Fruit fly (Drosophila melanogaster) whole organism, prepupa: ENCODE results near the gene CG3704.

Experiments
- Blimp-1 ChIP-seq: fragments of 200-800 bp; sonication (Bioruptor generic); optimal IDR thresholded peaks from 3 replicates; lab custom pipeline; 2017; ENCODE audit warnings: missing biosample characterization, missing genetic modification characterization, mild to moderate bottlenecking, moderate library complexity, missing genetic modification reagents
- CG10631 ChIP-seq: fragments of 200-800 bp; sonication (Bioruptor generic); optimal IDR thresholded peaks from 2 replicates; lab custom pipeline; 2016; ENCODE audit warnings: missing biosample characterization, missing genetic modification characterization
- CG11294 ChIP-seq: fragments of 200-800 bp; sonication (Bioruptor generic); IDR thresholded peaks from 2 replicates; pipeline ENCODE4 v1.3.6; 2022; ENCODE audit warnings: missing biosample characterization, missing genetic modification characterization
- CG11902 ChIP-seq: fragments of 200-800 bp; sonication (Bioruptor generic); optimal IDR thresholded peaks from 3 replicates; lab custom pipeline; 2016; ENCODE audit warnings: missing biosample characterization, missing genetic modification characterization
- CG15336 ChIP-seq: fragments of 200-800 bp; sonication (Bioruptor generic); IDR thresholded peaks from 2 replicates; pipeline ENCODE4 v1.3.6; 2022; ENCODE audit warnings: missing biosample characterization, missing genetic modification characterization
- CG31627 ChIP-seq: fragments of 200-800 bp; sonication (Bioruptor generic); optimal IDR thresholded peaks from 3 replicates; lab custom pipeline; 2016; ENCODE audit warnings: missing biosample characterization, missing genetic modification characterization
- CG32006 ChIP-seq: fragments of 200-800 bp; sonication (Bioruptor generic); optimal IDR thresholded peaks from 3 replicates; lab custom pipeline; 2017; ENCODE audit warnings: missing biosample characterization, mild to moderate bottlenecking, missing genetic modification characterization
- CG34406 ChIP-seq: fragments of 200-800 bp; sonication (Bioruptor generic); optimal IDR thresholded peaks from 3 replicates; lab custom pipeline; 2016; ENCODE audit warnings: missing biosample characterization, missing genetic modification characterization
- CG6163 ChIP-seq: fragments of 200-800 bp; sonication (Bioruptor generic); IDR thresholded peaks from 3 replicates; pipeline ENCODE4 v1.3.6; 2022; ENCODE audit warnings: missing biosample characterization, missing genetic modification characterization
- CG6276 ChIP-seq: fragments of 200-800 bp; sonication (Bioruptor generic); optimal IDR thresholded peaks from 2 replicates; lab custom pipeline; 2017; ENCODE audit warnings: missing biosample characterization, mild to moderate bottlenecking, missing genetic modification characterization
- CG8119 ChIP-seq: fragments of 200-800 bp; sonication (Bioruptor generic); IDR thresholded peaks from 3 replicates; pipeline ENCODE4 v1.3.6; 2022; ENCODE audit warnings: missing biosample characterization, missing genetic modification characterization
- CG8632 ChIP-seq: fragments of 200-800 bp; sonication (Bioruptor generic); optimal IDR thresholded peaks from 3 replicates; lab custom pipeline; 2016; ENCODE audit warnings: missing biosample characterization, missing genetic modification characterization
- Eip75B ChIP-seq: fragments of 200-800 bp; sonication (Bioruptor generic); optimal IDR thresholded peaks from 3 replicates; lab custom pipeline; 2016; ENCODE audit warnings: missing biosample characterization, missing genetic modification characterization
- Eip78C ChIP-seq: fragments of 200-800 bp; sonication (Bioruptor generic); peaks from one replicate; lab custom pipeline; 2016; ENCODE audit warnings: missing biosample characterization, missing genetic modification characterization
- Eip93F ChIP-seq: fragments of 200-800 bp; sonication (Bioruptor generic); optimal IDR thresholded peaks from 2 replicates; lab custom pipeline; 2016; ENCODE audit warnings: missing biosample characterization, mild to moderate bottlenecking, missing genetic modification characterization
- Hr38 ChIP-seq: sonication (Bioruptor generic); optimal IDR thresholded peaks from 2 replicates; lab custom pipeline; 2016; ENCODE audit warnings: missing biosample characterization, missing genetic modification characterization
- Hr4 ChIP-seq: fragments of 200-800 bp; sonication (Bioruptor generic); optimal IDR thresholded peaks from 3 replicates; lab custom pipeline; 2016; ENCODE audit warnings: missing biosample characterization, missing genetic modification characterization
- Lpt ChIP-seq: fragments of 200-800 bp; sonication (Bioruptor generic); optimal IDR thresholded peaks from 3 replicates; lab custom pipeline; 2016; ENCODE audit warnings: missing biosample characterization, missing genetic modification characterization
- Smox ChIP-seq: fragments of 200-800 bp; sonication (Bioruptor generic); optimal IDR thresholded peaks from 3 replicates; lab custom pipeline; 2016; ENCODE audit warnings: missing biosample characterization, missing genetic modification characterization
- Sox102F ChIP-seq: fragments of 200-800 bp; sonication (Bioruptor generic); optimal IDR thresholded peaks from 2 replicates; lab custom pipeline; 2016; ENCODE audit warnings: missing biosample characterization, mild to moderate bottlenecking, missing genetic modification characterization
- Sox14 ChIP-seq: fragments of 200-800 bp; sonication (Bioruptor generic); optimal IDR thresholded peaks from 3 replicates; lab custom pipeline; 2016; ENCODE audit warnings: missing biosample characterization, missing genetic modification characterization
- Sox15 ChIP-seq: fragments of 200-800 bp; sonication (Bioruptor generic); optimal IDR thresholded peaks from 3 replicates; lab custom pipeline; 2016; ENCODE audit warnings: missing biosample characterization, missing genetic modification characterization
- acj6 ChIP-seq: fragments of 200-800 bp; sonication (Bioruptor generic); optimal IDR thresholded peaks from 3 replicates; lab custom pipeline; 2016; ENCODE audit warnings: missing biosample characterization, missing genetic modification characterization
- cyc ChIP-seq: fragments of 200-800 bp; sonication (Bioruptor generic); optimal IDR thresholded peaks from 3 replicates; lab custom pipeline; 2016; ENCODE audit warnings: missing biosample characterization, missing genetic modification characterization
- dsx ChIP-seq: fragments of 200-800 bp; optimal IDR thresholded peaks from 3 replicates; lab custom pipeline; 2019; ENCODE audit warnings: missing biosample characterization, mild to moderate bottlenecking, missing genetic modification characterization, moderate library complexity; ENCODE audit not compliant: poor library complexity, severe bottlenecking
- fd59A ChIP-seq: fragments of 200-800 bp; sonication (Bioruptor generic); optimal IDR thresholded peaks from 2 replicates; lab custom pipeline; 2017; ENCODE audit warnings: missing biosample characterization, mild to moderate bottlenecking, missing genetic modification characterization, missing genetic modification reagents
- fd85E ChIP-seq: fragments of 200-800 bp; sonication (Bioruptor generic); optimal IDR thresholded peaks from 3 replicates; lab custom pipeline; 2016; ENCODE audit warnings: missing biosample characterization, missing genetic modification characterization
- lz ChIP-seq: fragments of 200-800 bp; sonication (Bioruptor generic); optimal IDR thresholded peaks from 3 replicates; lab custom pipeline; 2016; ENCODE audit warnings: missing biosample characterization, missing genetic modification characterization
- net ChIP-seq: fragments of 200-800 bp; sonication (Bioruptor generic); optimal IDR thresholded peaks from 3 replicates; lab custom pipeline; 2016; ENCODE audit warnings: missing biosample characterization, missing genetic modification characterization
- pdm3 ChIP-seq: fragments of 200-800 bp; sonication (Bioruptor generic); optimal IDR thresholded peaks from 3 replicates; lab custom pipeline; 2016; ENCODE audit warnings: missing biosample characterization, missing genetic modification characterization
- ss ChIP-seq, 2 experiments: fragments of 200-800 bp; sonication (Bioruptor generic); optimal IDR thresholded peaks; 2 replicates in 1 of 2; 3 replicates in 1 of 2; lab custom pipeline; 2017 to 2018; ENCODE audit warnings: mild to moderate bottlenecking in 2 of 2, missing biosample characterization in 2 of 2, missing genetic modification characterization in 2 of 2, moderate library complexity in 1 of 2
- svp ChIP-seq: fragments of 200-800 bp; sonication (Bioruptor generic); peaks from one replicate; lab custom pipeline; 2016; ENCODE audit warnings: missing biosample characterization, missing genetic modification characterization
- topi ChIP-seq: fragments of 200-800 bp; sonication (Bioruptor generic); optimal IDR thresholded peaks from 3 replicates; lab custom pipeline; 2016; ENCODE audit warnings: missing biosample characterization, missing genetic modification characterization

The CG3704 gene

dm6 chrX:947450-948284, 7.1 kb upstream of the CG3704 start, which contains the start of gene CG3699 (continued):
- TF ChIP-seq Lpt (GFP tag; lab: Kevin White, UChicago) (no peak), pdm3 (peak; percentile 54), Sox14 (peak; percentile 41), lz (GFP tag; lab: Kevin White, UChicago) (peak; percentile 65), Sox102F (GFP tag; lab: Kevin White, UChicago) (peak; percentile 53), CG15336 (GFP tag; lab: Robert Waterston, UW) (peak; percentile 28; the same call in 1 of the 2 replicates), CG8632 (GFP tag; lab: Kevin White, UChicago) (peak; percentile 17), Smox (peak; percentile 60), fd85E (no peak), CG10631 (GFP tag; lab: Kevin White, UChicago) (peak; percentile 33), Eip75B (GFP tag; lab: Kevin White, UChicago) (peak; percentile 42), CG34406 (GFP tag; lab: Kevin White, UChicago) (peak; percentile 48), net (GFP tag; lab: Kevin White, UChicago) (peak; percentile 49), Eip93F (GFP tag; lab: Kevin White, UChicago) (no peak), CG6276 (GFP tag; lab: Kevin White, UChicago) (peak; percentile 8), CG32006 (GFP tag; lab: Kevin White, UChicago) (peak; percentile 62), Hr38 (no peak), Eip78C (GFP tag; lab: Kevin White, UChicago) (peak; percentile 86), dsx (GFP tag; lab: Kevin White, UChicago) (no peak), ss (GFP tag; optimal IDR thresholded peaks at IDR 0.05; lab: Kevin White, UChicago) (peak in 1 of 2 experiments; percentile 21)

dm6 chrX:946162-946561, 5.6 kb upstream of the CG3704 start:
- TF ChIP-seq Eip75B (GFP tag; lab: Kevin White, UChicago) (peak; percentile 2), net (GFP tag; lab: Kevin White, UChicago) (no peak), topi (no peak), CG34406 (GFP tag; lab: Kevin White, UChicago) (no peak), svp (GFP tag; lab: Kevin White, UChicago) (peak; percentile 95), cyc (no peak), CG11902 (GFP tag; lab: Kevin White, UChicago) (no peak), CG15336 (GFP tag; lab: Robert Waterston, UW) (no peak)

DNA sequence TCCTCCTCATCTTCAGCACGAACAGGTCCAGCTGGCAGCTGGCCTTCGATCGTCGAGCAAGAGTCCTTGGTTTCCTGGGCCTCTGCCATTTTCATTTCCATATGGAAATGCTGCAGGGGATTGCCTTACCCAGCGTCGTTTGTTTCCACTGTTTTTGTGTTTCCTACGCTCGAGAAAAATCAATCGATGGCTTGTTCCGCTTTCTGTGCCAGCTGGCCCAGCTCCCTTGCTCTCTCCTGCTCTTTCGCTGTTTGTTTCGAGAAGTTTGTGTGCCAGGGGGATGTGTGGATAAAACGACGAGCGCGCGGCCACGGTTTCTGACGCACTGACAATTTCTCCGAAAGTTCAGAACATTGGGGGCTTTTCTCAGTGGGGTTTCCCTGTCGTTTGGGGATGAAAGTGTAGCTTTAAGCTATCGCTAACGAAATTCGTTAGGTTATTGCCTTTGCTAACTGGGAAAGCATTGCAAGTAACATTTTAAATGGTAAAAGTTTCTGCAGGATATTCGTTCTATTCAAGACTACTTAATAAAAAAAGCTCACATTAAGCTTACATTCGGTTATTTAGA, 4.9 kb upstream of the CG3704 start, which contains the start of gene CG3703:
Gene CG3703 (minus strand): TSS at position 328 of the 568 bp plus-strand sequence.
- TF ChIP-seq ss (GFP tag; optimal IDR thresholded peaks at IDR 0.05; lab: Kevin White, UChicago) (no peak), Eip78C (GFP tag; lab: Kevin White, UChicago) (peak; percentile 9)

DNA sequence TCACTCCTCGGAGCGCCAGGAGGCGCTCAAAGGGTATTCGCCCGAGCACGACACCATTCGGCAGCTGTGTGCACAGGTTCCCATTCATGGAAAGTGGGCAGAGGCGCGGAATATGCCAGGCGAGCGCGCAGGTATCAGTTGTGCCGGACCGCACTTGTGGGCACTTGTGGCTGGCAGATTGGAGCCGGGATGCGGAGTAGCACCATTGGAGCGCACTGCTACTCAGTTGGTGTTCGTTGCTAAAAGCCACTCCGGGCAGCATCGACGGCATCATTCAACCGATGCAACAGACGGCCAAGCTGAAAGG, 4.8 kb downstream of the CG3704 start:
- TF ChIP-seq acj6 (GFP tag; lab: Kevin White, UChicago) (no peak), CG31627 (GFP tag; lab: Kevin White, UChicago) (no peak), Sox15 (GFP tag; lab: Kevin White, UChicago) (no peak), CG8119 (GFP tag; lab: Robert Waterston, UW) (no peak), Hr38 (no peak), CG6276 (GFP tag; lab: Kevin White, UChicago) (no peak), Sox102F (GFP tag; lab: Kevin White, UChicago) (no peak), CG6163 (no peak), fd59A (GFP tag; lab: Kevin White, UChicago) (no peak), dsx (GFP tag; lab: Kevin White, UChicago) (no peak), CG11294 (GFP tag; lab: Robert Waterston, UW) (no peak), Hr4 (GFP tag; lab: Kevin White, UChicago) (no peak), CG32006 (GFP tag; lab: Kevin White, UChicago) (no peak), Blimp-1 (GFP tag; lab: Kevin White, UChicago) (no peak)
